Worm (Caenorhabditis elegans): ENCODE measurements around the gene F42G4.2.

F42G4.2 gene

ce11 chrII:13053443-13053842 is 5.7 kb downstream of the F42G4.2 start:
- no peak for TF ChIP-seq fos-1 (tag; optimal IDR thresholded peaks at IDR 0.05)
- TF ChIP-seq lin-35 (GFP tag; optimal IDR thresholded peaks at IDR 0.05) = no peak
- no peak for TF ChIP-seq ztf-4 (tag; optimal IDR thresholded peaks at IDR 0.05)
- peak; percentile 98 for TF ChIP-seq blmp-1 (tag; optimal IDR thresholded peaks at IDR 0.05)

ce11 chrII:13056580-13056979 is 8.9 kb downstream of the F42G4.2 start, which contains the start of gene zyx-1:
Gene zyx-1 (plus strand): TSS chrII:13056910.
- TF ChIP-seq mab-9 (GFP tag; IDR thresholded peaks at IDR 0.05) (no peak), pag-3 (tag; optimal IDR thresholded peaks at IDR 0.05; ENCODE audit: borderline replicate concordance, insufficient read depth) (peak; percentile 79), egl-13 (tag; optimal IDR thresholded peaks at IDR 0.05) (no peak), rnt-1 (tag; optimal IDR thresholded peaks at IDR 0.05) (peak; percentile 37), lin-14 (GFP tag; optimal IDR thresholded peaks at IDR 0.05) (peak; percentile 65), efl-1 (optimal IDR thresholded peaks at IDR 0.05) (no peak), efl-1 (GFP tag; optimal IDR thresholded peaks at IDR 0.05 in 1 of 2) (peak in 1 of 2 experiments; percentile 64)

- TF ChIP-seq aha-1 (tag; optimal IDR thresholded peaks at IDR 0.05) = no peak
- TF ChIP-seq efl-1 (optimal IDR thresholded peaks at IDR 0.05) = no peak
- TF ChIP-seq efl-1 (GFP tag; optimal IDR thresholded peaks at IDR 0.05 in 1 of 2) = peak in 1 of 2 experiments; percentile 62
These were observed 11.5 kb downstream of the F42G4.2 start for ce11 chrII:13059196-13059595.

ce11 chrII:13065251-13065650 is 17.5 kb downstream of the F42G4.2 start:
- TF ChIP-seq nhr-76 (tag; optimal IDR thresholded peaks at IDR 0.05) = no peak
- no peak for TF ChIP-seq unc-30 (tag; optimal IDR thresholded peaks at IDR 0.05)
- no peak for TF ChIP-seq efl-3 (GFP tag; optimal IDR thresholded peaks at IDR 0.05)
- no peak for TF ChIP-seq lin-15B (tag; optimal IDR thresholded peaks at IDR 0.05)
- TF ChIP-seq C34B4.2 (tag; optimal IDR thresholded peaks at IDR 0.05) = no peak
- no peak for TF ChIP-seq sup-37 (GFP tag; optimal IDR thresholded peaks at IDR 0.05)
- TF ChIP-seq lin-39 (tag; optimal IDR thresholded peaks at IDR 0.05) = peak; percentile 45
- TF ChIP-seq pqm-1 (tag; optimal IDR thresholded peaks at IDR 0.05) = no peak
- TF ChIP-seq lsy-2 (tag; optimal IDR thresholded peaks at IDR 0.05) = peak; percentile 17 to 44
- TF ChIP-seq snu-23 (GFP tag; optimal IDR thresholded peaks at IDR 0.05) = peak; percentile 47
- no peak for TF ChIP-seq nhr-85 (tag)
- TF ChIP-seq lin-14 (GFP tag; optimal IDR thresholded peaks at IDR 0.05) = peak; percentile 82
- no peak for TF ChIP-seq nhr-47 (tag; optimal IDR thresholded peaks at IDR 0.05)
- TF ChIP-seq aha-1 (tag; optimal IDR thresholded peaks at IDR 0.05) = no peak
- peak; percentile 4 for TF ChIP-seq nhr-20 (tag; optimal IDR thresholded peaks at IDR 0.05)
- peak in 1 of 2 experiments; percentile 10 for TF ChIP-seq mdl-1 (tag; optimal IDR thresholded peaks at IDR 0.05)
- TF ChIP-seq rnt-1 (tag; optimal IDR thresholded peaks at IDR 0.05) = peak; percentile 56
- peak; percentile 9 for TF ChIP-seq vab-15 (tag; optimal IDR thresholded peaks at IDR 0.05)
- no peak for TF ChIP-seq alr-1 (tag; optimal IDR thresholded peaks at IDR 0.05; ENCODE audit: borderline replicate concordance)
- no peak for TF ChIP-seq nhr-84 (tag; optimal IDR thresholded peaks at IDR 0.05)
- no peak for TF ChIP-seq skn-1 (tag; optimal IDR thresholded peaks at IDR 0.05)
- 0 out of 2 replicates have a peak, but pooled peaks have one; percentile 13 for TF ChIP-seq nhr-19 (GFP tag; conservative IDR thresholded peaks at IDR 0.05)
- peak in 2 of 3 experiments; percentile 10 to 22 for TF ChIP-seq dpl-1 (GFP tag; optimal IDR thresholded peaks at IDR 0.05)
- TF ChIP-seq blmp-1 (tag; optimal IDR thresholded peaks at IDR 0.05) = peak; percentile 84
- TF ChIP-seq elt-3 (tag; optimal IDR thresholded peaks at IDR 0.05) = peak in 1 of 6 experiments; percentile 5
- peak in 1 of 2 experiments; percentile 15 for TF ChIP-seq efl-1 (optimal IDR thresholded peaks at IDR 0.05)
- TF ChIP-seq efl-1 (GFP tag; optimal IDR thresholded peaks at IDR 0.05 in 1 of 2) = peak in 1 of 2 experiments; percentile 80
- TF ChIP-seq egl-27 (tag; optimal IDR thresholded peaks at IDR 0.05) = no peak
- TF ChIP-seq unc-130 (tag; optimal IDR thresholded peaks at IDR 0.05) = peak; percentile 43
- peak; percentile 70 for TF ChIP-seq nhr-71 (tag; optimal IDR thresholded peaks at IDR 0.05)

Data from whole organism, L1 larva.